Worm (Caenorhabditis elegans): ENCODE data around the gene F13B12.4.

Gene F13B12.4

ce11 chrIV:10469494-10469893, 19.8 kb upstream of the F13B12.4 start, which contains the start of gene ugt-44:
Gene ugt-44, plus strand, starts transcription at chrIV:10469741.
- TF ChIP-seq nhr-12 (tag; optimal IDR thresholded peaks at IDR 0.05): no peak
- peak; percentile 88 for TF ChIP-seq elt-2 (tag; optimal IDR thresholded peaks at IDR 0.05)
- no peak for TF ChIP-seq eor-1 (tag; optimal IDR thresholded peaks at IDR 0.05)
- no peak for TF ChIP-seq elt-3 (tag; optimal IDR thresholded peaks at IDR 0.05)
- TF ChIP-seq nhr-67 (tag; optimal IDR thresholded peaks at IDR 0.05): no peak
- no peak for TF ChIP-seq zag-1 (tag; optimal IDR thresholded peaks at IDR 0.05)
- no peak for TF ChIP-seq ztf-4 (tag; optimal IDR thresholded peaks at IDR 0.05)
- no peak for TF ChIP-seq mdl-1 (tag; optimal IDR thresholded peaks at IDR 0.05)
- no peak for TF ChIP-seq ceh-82 (tag; optimal IDR thresholded peaks at IDR 0.05)
- peak; percentile 75 for TF ChIP-seq pqm-1 (tag; optimal IDR thresholded peaks at IDR 0.05)
- no peak for TF ChIP-seq egl-5 (tag; optimal IDR thresholded peaks at IDR 0.05)
- TF ChIP-seq ztf-11 (tag; optimal IDR thresholded peaks at IDR 0.05): no peak
- peak; percentile 36 for TF ChIP-seq jun-1 (tag; optimal IDR thresholded peaks at IDR 0.05)
- TF ChIP-seq pha-4 (tag; optimal IDR thresholded peaks at IDR 0.05): no peak
- no peak for TF ChIP-seq fkh-10 (GFP tag; optimal IDR thresholded peaks at IDR 0.05)
- no peak for TF ChIP-seq lsy-12 (tag; optimal IDR thresholded peaks at IDR 0.05)
- no peak for TF ChIP-seq nhr-23 (tag; optimal IDR thresholded peaks at IDR 0.05)

ce11 chrIV:10468662-10469061, 19.0 kb upstream of the F13B12.4 start:
- TF ChIP-seq pqm-1 (tag; optimal IDR thresholded peaks at IDR 0.05) (peak; percentile 45), unc-62 (GFP tag; optimal IDR thresholded peaks at IDR 0.05) (no peak)

ce11 chrIV:10467347-10467746, 17.6 kb upstream of the F13B12.4 start:
- peak; percentile 2 for TF ChIP-seq pha-4 (tag; optimal IDR thresholded peaks at IDR 0.05)
- TF ChIP-seq pqm-1 (tag; optimal IDR thresholded peaks at IDR 0.05): peak; percentile 2
- TF ChIP-seq elt-2 (tag; optimal IDR thresholded peaks at IDR 0.05): peak; percentile 66
- TF ChIP-seq mdl-1 (tag; optimal IDR thresholded peaks at IDR 0.05): no peak
- no peak for TF ChIP-seq snpc-4 (tag; optimal IDR thresholded peaks at IDR 0.05)
- no peak for TF ChIP-seq sea-2 (GFP tag; optimal IDR thresholded peaks at IDR 0.05)
- no peak for TF ChIP-seq ceh-28 (tag; optimal IDR thresholded peaks at IDR 0.05)
- no peak for TF ChIP-seq nfya-1 (tag; optimal IDR thresholded peaks at IDR 0.05; ENCODE audit: insufficient read depth)

- TF ChIP-seq elt-2 (tag; optimal IDR thresholded peaks at IDR 0.05) (peak; percentile 85), fos-1 (tag; optimal IDR thresholded peaks at IDR 0.05) (no peak), pqm-1 (tag; optimal IDR thresholded peaks at IDR 0.05) (peak; percentile 84)
These were observed 16.7 kb upstream of the F13B12.4 start for ce11 chrIV:10466398-10466797.

- TF ChIP-seq hmg-11 (tag; optimal IDR thresholded peaks at IDR 0.05) (no peak), nhr-11 (tag; optimal IDR thresholded peaks at IDR 0.05) (no peak), mdl-1 (tag; optimal IDR thresholded peaks at IDR 0.05) (no peak), nhr-76 (tag; optimal IDR thresholded peaks at IDR 0.05) (no peak), lsy-12 (tag; optimal IDR thresholded peaks at IDR 0.05) (no peak), nhr-25 (tag; optimal IDR thresholded peaks at IDR 0.05) (no peak)
These were observed 16.1 kb upstream of the F13B12.4 start for ce11 chrIV:10465764-10466163.

- TF ChIP-seq nhr-12 (tag; optimal IDR thresholded peaks at IDR 0.05) (no peak), elt-2 (tag; optimal IDR thresholded peaks at IDR 0.05) (peak; percentile 71), pha-4 (tag; optimal IDR thresholded peaks at IDR 0.05) (peak; percentile 3)
These were observed 14.4 kb upstream of the F13B12.4 start, which contains the start of gene ugt-43 for ce11 chrIV:10463987-10464638. Gene ugt-43, plus strand, starts transcription at chrIV:10464588.

- no peak for TF ChIP-seq eor-1 (tag; optimal IDR thresholded peaks at IDR 0.05)
- peak; percentile 78 for TF ChIP-seq skn-1 (tag; optimal IDR thresholded peaks at IDR 0.05)
- peak; percentile 30 for TF ChIP-seq fos-1 (tag; optimal IDR thresholded peaks at IDR 0.05)
- TF ChIP-seq jun-1 (tag; optimal IDR thresholded peaks at IDR 0.05): peak; percentile 51
- no peak for TF ChIP-seq nhr-67 (tag; optimal IDR thresholded peaks at IDR 0.05)
- no peak for TF ChIP-seq ama-1 (optimal IDR thresholded peaks at IDR 0.05)
- TF ChIP-seq pqm-1 (tag; optimal IDR thresholded peaks at IDR 0.05): peak; percentile 97
- no peak for TF ChIP-seq lin-39 (tag; optimal IDR thresholded peaks at IDR 0.05)
- peak; percentile 95 for TF ChIP-seq elt-2 (tag; optimal IDR thresholded peaks at IDR 0.05)
- no peak for TF ChIP-seq nfya-1 (tag; optimal IDR thresholded peaks at IDR 0.05; ENCODE audit: insufficient read depth)
These were observed 13.4 kb upstream of the F13B12.4 start for ce11 chrIV:10463127-10463526.
